Fruit fly (Drosophila melanogaster) whole organism, embryonic: ENCODE results near the gene SMSr.

ENCODE experiments used
- ATbp ChIP-seq: fragments of 200-800 bp; sonication (Bioruptor generic); optimal IDR thresholded peaks from 2 replicates; lab custom pipeline; 2017; ENCODE audit warnings: missing biosample characterization, mild to moderate bottlenecking, missing genetic modification characterization, missing genetic modification reagents
- CG10274 ChIP-seq: fragments of 200-800 bp; sonication (Bioruptor generic); optimal IDR thresholded peaks from 3 replicates; lab custom pipeline; 2017; ENCODE audit warnings: missing biosample characterization, mild to moderate bottlenecking, missing genetic modification characterization
- CG10431 ChIP-seq: fragments of 200-800 bp; sonication (Bioruptor generic); optimal IDR thresholded peaks from 3 replicates; lab custom pipeline; 2018; ENCODE audit warnings: missing biosample characterization, mild to moderate bottlenecking, missing genetic modification characterization
- CG11247 ChIP-seq: fragments of 200-800 bp; sonication (Bioruptor generic); IDR thresholded peaks from 2 replicates; pipeline ENCODE4 v1.3.6; 2022; ENCODE audit warnings: missing biosample characterization, missing genetic modification characterization
- CG13296 ChIP-seq: fragments of 200-800 bp; sonication (Bioruptor generic); optimal IDR thresholded peaks from 3 replicates; lab custom pipeline; 2018; ENCODE audit warnings: missing biosample characterization, mild to moderate bottlenecking, missing genetic modification characterization
- CG14860 ChIP-seq: fragments of 200-800 bp; sonication (Bioruptor generic); IDR thresholded peaks from 3 replicates; pipeline ENCODE4 v1.3.6; 2022; ENCODE audit warnings: missing biosample characterization, missing genetic modification characterization; ENCODE audit not compliant: partially characterized antibody
- CG15479 ChIP-seq: fragments of 200-800 bp; sonication (Bioruptor generic); optimal IDR thresholded peaks from 3 replicates; lab custom pipeline; 2019; ENCODE audit warnings: missing biosample characterization, mild to moderate bottlenecking, missing genetic modification characterization, moderate library complexity
- CG15696 ChIP-seq: fragments of 200-800 bp; sonication (Bioruptor generic); optimal IDR thresholded peaks from 2 replicates; lab custom pipeline; 2019; ENCODE audit warnings: missing biosample characterization, mild to moderate bottlenecking, missing genetic modification characterization, moderate library complexity
- CG16813 ChIP-seq: fragments of 200-800 bp; sonication (Bioruptor generic); IDR thresholded peaks from 3 replicates; pipeline ENCODE4 v1.3.6; 2022; ENCODE audit warnings: missing biosample characterization, missing genetic modification characterization; ENCODE audit not compliant: partially characterized antibody
- CG2120 ChIP-seq: fragments of 200-800 bp; sonication (Bioruptor generic); optimal IDR thresholded peaks from 3 replicates; lab custom pipeline; 2016; ENCODE audit warnings: missing biosample characterization, missing genetic modification characterization
- CG31388 ChIP-seq: fragments of 200-800 bp; sonication (Bioruptor generic); optimal IDR thresholded peaks from 2 replicates; lab custom pipeline; 2016; ENCODE audit warnings: missing biosample characterization, missing genetic modification characterization
- CG3726 ChIP-seq: fragments of 200-800 bp; sonication (Bioruptor generic); IDR thresholded peaks from 3 replicates; pipeline ENCODE4, ENCODE4 v1.3.6; 2022; ENCODE audit warnings: missing biosample characterization, missing genetic modification characterization
- CG4328 ChIP-seq: fragments of 200-800 bp; sonication (Bioruptor generic); optimal IDR thresholded peaks from 3 replicates; lab custom pipeline; 2017; ENCODE audit warnings: missing biosample characterization, missing genetic modification reagents, missing genetic modification characterization
- CG6689 ChIP-seq: fragments of 200-800 bp; sonication (Bioruptor generic); IDR thresholded peaks from 2 replicates; pipeline ENCODE4 v1.3.6; 2022; ENCODE audit warnings: missing biosample characterization, missing genetic modification characterization
- CG7372 ChIP-seq: fragments of 200-800 bp; sonication (Bioruptor generic); IDR thresholded peaks from 2 replicates; pipeline ENCODE4 v1.3.6; 2022; ENCODE audit warnings: missing biosample characterization, missing genetic modification characterization
- CG7556 ChIP-seq: fragments of 200-800 bp; sonication (Bioruptor generic); optimal IDR thresholded peaks from 2 replicates; lab custom pipeline; 2017; ENCODE audit warnings: missing biosample characterization, mild to moderate bottlenecking, missing genetic modification characterization
- CG8765 ChIP-seq: fragments of 200-800 bp; sonication (Bioruptor generic); IDR thresholded peaks from 2 replicates; pipeline ENCODE4 v1.3.6; 2022; ENCODE audit warnings: missing biosample characterization, missing genetic modification characterization
- CG8924 ChIP-seq: fragments of 200-800 bp; optimal IDR thresholded peaks from 3 replicates; lab custom pipeline; 2019; ENCODE audit warnings: missing biosample characterization, mild to moderate bottlenecking, missing genetic modification characterization, moderate library complexity
- CG9727 ChIP-seq: fragments of 200-800 bp; sonication (Bioruptor generic); optimal IDR thresholded peaks from 3 replicates; lab custom pipeline; 2017; ENCODE audit warnings: missing biosample characterization, mild to moderate bottlenecking, missing genetic modification characterization
- D19A ChIP-seq: fragments of 200-800 bp; optimal IDR thresholded peaks from 3 replicates; lab custom pipeline; 2019; ENCODE audit warnings: missing biosample characterization, mild to moderate bottlenecking, missing genetic modification characterization, moderate library complexity
- Dek ChIP-seq: fragments of 200-800 bp; sonication (Bioruptor generic); optimal IDR thresholded peaks from 3 replicates; lab custom pipeline; 2019; ENCODE audit warnings: missing biosample characterization, mild to moderate bottlenecking, missing genetic modification characterization, moderate library complexity
- GATAe ChIP-seq: fragments of 200-800 bp; sonication (Bioruptor generic); conservative IDR thresholded peaks from 2 replicates; pipeline ENCODE4 v1.3.6; 2022; ENCODE audit warnings: missing biosample characterization, missing genetic modification characterization
- HmgD ChIP-seq: fragments of 200-800 bp; sonication (Bioruptor generic); optimal IDR thresholded peaks from 3 replicates; lab custom pipeline; 2016; ENCODE audit warnings: missing biosample characterization, missing genetic modification characterization
- Hr3 ChIP-seq: fragments of 200-800 bp; sonication (Bioruptor generic); optimal IDR thresholded peaks from 3 replicates; lab custom pipeline; 2016; ENCODE audit warnings: missing biosample characterization, missing genetic modification characterization
- Hsf ChIP-seq: fragments of 200-800 bp; sonication (Bioruptor generic); optimal IDR thresholded peaks from 3 replicates; lab custom pipeline; 2016; ENCODE audit warnings: missing biosample characterization, missing genetic modification characterization
- Kr ChIP-seq: fragments of 200-800 bp; sonication (Bioruptor generic); optimal IDR thresholded peaks from 2 replicates; lab custom pipeline; 2017; ENCODE audit warnings: missing biosample characterization, mild to moderate bottlenecking, missing genetic modification characterization
- Lhr ChIP-seq: fragments of 200-800 bp; sonication (Bioruptor generic); optimal IDR thresholded peaks from 3 replicates; lab custom pipeline; 2017; ENCODE audit warnings: mild to moderate bottlenecking, missing biosample characterization, missing genetic modification reagents, missing genetic modification characterization
- Meics ChIP-seq: fragments of 200-800 bp; sonication (Bioruptor generic); optimal IDR thresholded peaks from 2 replicates; lab custom pipeline; 2017; ENCODE audit warnings: missing biosample characterization, mild to moderate bottlenecking, missing genetic modification characterization
- NfI ChIP-seq: fragments of 200-800 bp; sonication (Bioruptor generic); optimal IDR thresholded peaks from 3 replicates; lab custom pipeline; 2018; ENCODE audit warnings: missing biosample characterization, mild to moderate bottlenecking, missing genetic modification characterization, moderate library complexity
- Poxn ChIP-seq: fragments of 200-800 bp; sonication (Bioruptor generic); IDR thresholded peaks from 2 replicates; pipeline ENCODE4 v1.3.6; 2022; ENCODE audit warnings: missing biosample characterization, missing genetic modification characterization
- Spps ChIP-seq: fragments of 200-800 bp; sonication (Bioruptor generic); optimal IDR thresholded peaks from 2 replicates; lab custom pipeline; 2018; ENCODE audit warnings: missing biosample characterization, mild to moderate bottlenecking, missing genetic modification characterization
- Tbp ChIP-seq: fragments of >200 bp; optimal IDR thresholded peaks from 2 replicates; lab custom pipeline; 2018; ENCODE audit warnings: missing biosample characterization, missing genetic modification characterization
- ac ChIP-seq: fragments of 200-800 bp; sonication (Bioruptor generic); optimal IDR thresholded peaks from 3 replicates; lab custom pipeline; 2017; ENCODE audit warnings: missing biosample characterization, mild to moderate bottlenecking, missing genetic modification characterization
- ara ChIP-seq: fragments of 200-800 bp; sonication (Bioruptor generic); IDR thresholded peaks from 2 replicates; pipeline ENCODE4 v1.3.6; 2022; ENCODE audit warnings: missing biosample characterization, missing genetic modification characterization
- caup ChIP-seq: fragments of 200-800 bp; sonication (Bioruptor generic); optimal IDR thresholded peaks from 3 replicates; lab custom pipeline; 2017; ENCODE audit warnings: missing biosample characterization, mild to moderate bottlenecking, missing genetic modification characterization, moderate library complexity; ENCODE audit not compliant: severe bottlenecking
- ci ChIP-seq: fragments of 200-800 bp; sonication (Bioruptor generic); IDR thresholded peaks from 3 replicates; pipeline ENCODE4 v1.3.6; 2022; ENCODE audit warnings: missing biosample characterization, missing genetic modification characterization
- gcm ChIP-seq: fragments of 200-800 bp; sonication (Bioruptor generic); optimal IDR thresholded peaks from 2 replicates; lab custom pipeline; 2019; ENCODE audit warnings: missing biosample characterization, mild to moderate bottlenecking, missing genetic modification characterization, moderate library complexity
- grau ChIP-seq: fragments of 200-800 bp; optimal IDR thresholded peaks from 3 replicates; lab custom pipeline; 2019; ENCODE audit warnings: missing biosample characterization, mild to moderate bottlenecking, missing genetic modification characterization, moderate library complexity
- gsb ChIP-seq: fragments of 200-800 bp; sonication (Bioruptor generic); IDR thresholded peaks from 2 replicates; pipeline ENCODE4 v1.3.6; 2022; ENCODE audit warnings: missing biosample characterization, missing genetic modification characterization
- ham ChIP-seq: fragments of 200-800 bp; sonication (Bioruptor generic); IDR thresholded peaks from 2 replicates; pipeline ENCODE4 v1.3.6; 2022; ENCODE audit warnings: missing biosample characterization, missing genetic modification characterization
- hbn ChIP-seq: fragments of 200-800 bp; sonication (Bioruptor generic); IDR thresholded peaks from 2 replicates; pipeline ENCODE4 v1.3.6; 2022; ENCODE audit warnings: missing biosample characterization, missing genetic modification characterization; ENCODE audit not compliant: partially characterized antibody
- lab ChIP-seq: fragments of 200-800 bp; sonication (Bioruptor generic); optimal IDR thresholded peaks from 3 replicates; lab custom pipeline; 2017; ENCODE audit warnings: missing biosample characterization, missing genetic modification characterization, mild to moderate bottlenecking, moderate library complexity, missing genetic modification reagents
- pb ChIP-seq: fragments of 200-800 bp; sonication (Bioruptor generic); optimal IDR thresholded peaks from 3 replicates; lab custom pipeline; 2016; ENCODE audit warnings: missing biosample characterization, missing genetic modification characterization
- pita ChIP-seq: fragments of 200-800 bp; sonication (Bioruptor generic); optimal IDR thresholded peaks from 2 replicates; lab custom pipeline; 2017; ENCODE audit warnings: missing biosample characterization, mild to moderate bottlenecking, missing genetic modification characterization
- pnt ChIP-seq: fragments of 200-800 bp; sonication (Bioruptor generic); optimal IDR thresholded peaks from 3 replicates; lab custom pipeline; 2016; ENCODE audit warnings: missing biosample characterization, missing genetic modification characterization
- sima ChIP-seq: fragments of 200-800 bp; sonication (Bioruptor generic); optimal IDR thresholded peaks from 2 replicates; lab custom pipeline; 2016; ENCODE audit warnings: missing biosample characterization, missing genetic modification characterization
- so ChIP-seq: fragments of 200-800 bp; sonication (Bioruptor generic); IDR thresholded peaks from 3 replicates; pipeline ENCODE4 v1.3.6; 2022; ENCODE audit warnings: missing biosample characterization, missing genetic modification characterization
- ssp ChIP-seq: fragments of 200-800 bp; sonication (Bioruptor generic); IDR thresholded peaks from 2 replicates; pipeline ENCODE4 v1.3.6; 2022; ENCODE audit warnings: missing biosample characterization, missing genetic modification characterization
- tup ChIP-seq: fragments of 200-800 bp; sonication (Bioruptor generic); optimal IDR thresholded peaks from 2 replicates; lab custom pipeline; 2016; ENCODE audit warnings: missing biosample characterization, mild to moderate bottlenecking, missing genetic modification characterization, moderate library complexity
- vnd ChIP-seq: fragments of 200-800 bp; sonication (Bioruptor generic); IDR thresholded peaks from 3 replicates; pipeline ENCODE4 v1.3.6; 2022; ENCODE audit warnings: missing biosample characterization, missing genetic modification characterization; ENCODE audit not compliant: partially characterized antibody

The SMSr gene

dm6 chr3L:7360324-7360852 is 20.9 kb downstream of the SMSr start, which contains the start of gene Sec63 (continued):
- TF ChIP-seq GATAe = no peak
- TF ChIP-seq Tbp (GFP tag; lab: Kevin White, UChicago) = no peak
- TF ChIP-seq CG4328 (GFP tag; lab: Kevin White, UChicago) = no peak
- TF ChIP-seq CG10431 = no peak
- TF ChIP-seq CG14860 (GFP tag; lab: Robert Waterston, UW) = peak; percentile 80
- TF ChIP-seq Poxn (GFP tag; lab: Robert Waterston, UW) = no peak
- TF ChIP-seq hbn (GFP tag; lab: Robert Waterston, UW) = peak; percentile 72
- TF ChIP-seq gsb (GFP tag; lab: Robert Waterston, UW) = no peak; the same call in 1 of the 2 replicates
- TF ChIP-seq sima = no peak
- TF ChIP-seq ac (GFP tag; lab: Kevin White, UChicago) = no peak
- peak; percentile 34 for TF ChIP-seq pnt (GFP tag; lab: Kevin White, UChicago)
- TF ChIP-seq ci = no peak; the same call in 1 of the 3 replicates
- peak; percentile 69 for TF ChIP-seq Meics
- TF ChIP-seq ssp = 0 out of 2 replicates have a peak, but pooled peaks have one; percentile 30
- peak; percentile 79 for TF ChIP-seq CG6689 (GFP tag; lab: Robert Waterston, UW)
- peak; percentile 11 for TF ChIP-seq pb (GFP tag; lab: Kevin White, UChicago)
- no peak for TF ChIP-seq CG13296
- peak; percentile 38 for TF ChIP-seq Hsf (GFP tag; lab: Kevin White, UChicago)
- peak; percentile 30 for TF ChIP-seq CG15696 (tag; lab: Kevin White, UChicago)
- TF ChIP-seq pita (GFP tag; lab: Kevin White, UChicago) = no peak
- peak; percentile 43; the same call in 1 of the 2 replicates for TF ChIP-seq CG7372 (GFP tag; lab: Robert Waterston, UW)
- peak; percentile 36 for TF ChIP-seq CG8924 (tag; lab: Kevin White, UChicago)
- peak; percentile 78 for TF ChIP-seq vnd (GFP tag; lab: Robert Waterston, UW)
- TF ChIP-seq tup (GFP tag; lab: Kevin White, UChicago) = no peak
- TF ChIP-seq CG9727 (GFP tag; lab: Kevin White, UChicago) = peak; percentile 20
- TF ChIP-seq Dek = no peak
- TF ChIP-seq CG2120 (GFP tag; lab: Kevin White, UChicago) = peak; percentile 59
- TF ChIP-seq so (GFP tag; lab: Robert Waterston, UW) = peak; percentile 60; the same call in 2 of the 3 replicates
- no peak for TF ChIP-seq ham (GFP tag; lab: Robert Waterston, UW)
- no peak for TF ChIP-seq CG7556 (GFP tag; lab: Kevin White, UChicago)
- TF ChIP-seq CG16813 (GFP tag; lab: Robert Waterston, UW) = peak; percentile 81
- no peak for TF ChIP-seq CG15479 (GFP tag; lab: Kevin White, UChicago)
- TF ChIP-seq NfI (GFP tag; lab: Kevin White, UChicago) = peak; percentile 36
- no peak for TF ChIP-seq ATbp (GFP tag; lab: Kevin White, UChicago)
- 0 out of 2 replicates have a peak, but pooled peaks have one; percentile 16 for TF ChIP-seq CG11247 (GFP tag; lab: Robert Waterston, UW)
- no peak for TF ChIP-seq CG31388 (GFP tag; lab: Kevin White, UChicago)
- TF ChIP-seq CG10274 (GFP tag; lab: Kevin White, UChicago) = no peak
- TF ChIP-seq Hr3 (GFP tag; lab: Kevin White, UChicago) = peak; percentile 59
- TF ChIP-seq Lhr = no peak
- TF ChIP-seq gcm = peak; percentile 3
- peak; percentile 25; the same call in 1 of the 2 replicates for TF ChIP-seq ara (GFP tag; lab: Robert Waterston, UW)
- TF ChIP-seq Kr = no peak
- TF ChIP-seq caup = peak; percentile 27
- peak; percentile 53 for TF ChIP-seq HmgD (GFP tag; lab: Kevin White, UChicago)
- TF ChIP-seq CG8765 = no peak
- peak; percentile 53 for TF ChIP-seq grau (tag; lab: Kevin White, UChicago)
- no peak for TF ChIP-seq CG3726 (GFP tag; lab: Robert Waterston, UW)
- TF ChIP-seq Spps = no peak
- TF ChIP-seq D19A = no peak
- peak; percentile 50 for TF ChIP-seq lab
